Worm (Caenorhabditis elegans) whole organism, late embryonic: ENCODE measurements around the gene D2021.4.
"Not testable (repeated sequence)": the region's sequence is repeated elsewhere in the genome, so short reads cannot be mapped to it uniquely, and the experiment has no call there.

ENCODE experiments used
- ahr-1 ChIP-seq: sonication (generic microtip); optimal IDR thresholded peaks from 2 replicates; lab custom pipeline; 2016; ENCODE audit warnings: missing genetic modification characterization, missing compliant biosample characterization
- ceh-22 ChIP-seq: sonication (generic microtip); optimal IDR thresholded peaks from 2 replicates; lab custom pipeline; 2017; ENCODE audit warnings: missing biosample characterization, missing genetic modification characterization
- ceh-24 ChIP-seq: sonication (generic microtip); optimal IDR thresholded peaks from 2 replicates; lab custom pipeline; 2016; ENCODE audit warnings: mild to moderate bottlenecking, missing genetic modification characterization, missing compliant biosample characterization
- ceh-34 ChIP-seq: sonication (generic microtip); optimal IDR thresholded peaks from 2 replicates; lab custom pipeline; 2016; ENCODE audit warnings: mild to moderate bottlenecking, missing genetic modification characterization, missing compliant biosample characterization
- ceh-45 ChIP-seq: fragments of 200-800 bp; sonication (Bioruptor generic); IDR thresholded peaks from 2 replicates; pipeline ENCODE4 v1.3.6; 2022; ENCODE audit warnings: missing genetic modification reagents, missing genetic modification characterization, missing compliant biosample characterization
- ceh-48 ChIP-seq: sonication (generic microtip); optimal IDR thresholded peaks from 2 replicates; lab custom pipeline; 2016; ENCODE audit warnings: missing genetic modification characterization, inconsistent platforms, missing compliant biosample characterization
- ceh-6 ChIP-seq: fragments of 200-800 bp; sonication (Bioruptor generic); optimal IDR thresholded peaks from 2 replicates; lab custom pipeline; 2018; ENCODE audit warnings: mild to moderate bottlenecking, missing genetic modification characterization, missing compliant biosample characterization
- che-1 ChIP-seq: sonication (generic microtip); optimal IDR thresholded peaks from 2 replicates; lab custom pipeline; 2016; ENCODE audit warnings: mild to moderate bottlenecking, missing genetic modification characterization, missing compliant biosample characterization
- dmd-4 ChIP-seq: sonication (generic microtip); optimal IDR thresholded peaks from 2 replicates; lab custom pipeline; 2016; ENCODE audit warnings: borderline replicate concordance, missing genetic modification characterization, missing compliant biosample characterization
- elt-2 ChIP-seq: sonication (generic microtip); optimal IDR thresholded peaks from 2 replicates; lab custom pipeline; 2016; ENCODE audit warnings: missing genetic modification reagents, missing genetic modification characterization, missing compliant biosample characterization
- eyg-1 ChIP-seq: sonication (generic microtip); optimal IDR thresholded peaks from 2 replicates; lab custom pipeline; 2016; ENCODE audit warnings: missing genotype, missing genetic modification characterization, missing compliant biosample characterization
- fax-1 ChIP-seq: sonication (generic microtip); optimal IDR thresholded peaks from 2 replicates; lab custom pipeline; 2016; ENCODE audit warnings: missing genotype, missing genetic modification characterization, missing compliant biosample characterization
- fkh-10 ChIP-seq: fragments of 150-350 bp; optimal IDR thresholded peaks from 2 replicates; lab custom pipeline; 2014; ENCODE audit warnings: missing biosample characterization, missing genetic modification reagents, missing genetic modification characterization
- fkh-6 ChIP-seq: sonication (generic microtip); optimal IDR thresholded peaks from 2 replicates; lab custom pipeline; 2016; ENCODE audit warnings: missing genetic modification characterization, missing compliant biosample characterization
- hlh-13 ChIP-seq: fragments of 200-800 bp; sonication (Bioruptor generic); optimal IDR thresholded peaks from 2 replicates; lab custom pipeline; 2018; ENCODE audit warnings: mild to moderate bottlenecking, missing genetic modification characterization, missing compliant biosample characterization
- hlh-15 ChIP-seq: sonication (generic microtip); optimal IDR thresholded peaks from 2 replicates; lab custom pipeline; 2016; ENCODE audit warnings: missing genetic modification characterization, missing compliant biosample characterization
- lin-11 ChIP-seq: fragments of 200-800 bp; sonication (Bioruptor generic); optimal IDR thresholded peaks from 2 replicates; lab custom pipeline; 2018; ENCODE audit warnings: mild to moderate bottlenecking, missing genetic modification characterization, missing compliant biosample characterization
- madf-2 ChIP-seq: sonication (generic microtip); optimal IDR thresholded peaks from 2 replicates; lab custom pipeline; 2017; ENCODE audit warnings: missing genetic modification characterization, missing compliant biosample characterization
- mec-3 ChIP-seq: sonication (generic microtip); optimal IDR thresholded peaks from 2 replicates; lab custom pipeline; 2016; ENCODE audit warnings: borderline replicate concordance, missing genetic modification characterization, missing compliant biosample characterization
- nfya-1 ChIP-seq: sonication (generic microtip); optimal IDR thresholded peaks from 2 replicates; lab custom pipeline; 2017; ENCODE audit warnings: missing genetic modification characterization, mild to moderate bottlenecking, missing compliant biosample characterization, antibody characterized with exemption, moderate library complexity
- pag-3 ChIP-seq: sonication (generic microtip); optimal IDR thresholded peaks from 2 replicates; lab custom pipeline; 2016; ENCODE audit warnings: missing compliant biosample characterization, missing genetic modification characterization, borderline replicate concordance
- pat-9 ChIP-seq: fragments of 200-800 bp; sonication (Bioruptor generic); optimal IDR thresholded peaks from 2 replicates; lab custom pipeline; 2018; ENCODE audit warnings: mild to moderate bottlenecking, missing genetic modification characterization, moderate library complexity, missing compliant biosample characterization
- pax-1 ChIP-seq: fragments of 150-350 bp; optimal IDR thresholded peaks from 2 replicates; lab custom pipeline; 2014; ENCODE audit warnings: missing biosample characterization, missing genetic modification characterization
- pha-2 ChIP-seq: sonication (generic microtip); optimal IDR thresholded peaks from 2 replicates; lab custom pipeline; 2017; ENCODE audit warnings: mild to moderate bottlenecking, missing genetic modification characterization, missing compliant biosample characterization
- pha-4 ChIP-seq: fragments of 150-350 bp; optimal IDR thresholded peaks from 2 replicates; lab custom pipeline; 2018; ENCODE audit warnings: missing biosample characterization, missing genetic modification reagents, missing genetic modification characterization
- ref-2 ChIP-seq: sonication (generic microtip); optimal IDR thresholded peaks from 2 replicates; lab custom pipeline; 2016; ENCODE audit warnings: missing genetic modification characterization, missing compliant biosample characterization
- rnt-1 ChIP-seq: sonication (generic microtip); optimal IDR thresholded peaks from 2 replicates; lab custom pipeline; 2016; ENCODE audit warnings: missing genetic modification characterization, missing compliant biosample characterization
- sdc-2 ChIP-seq: sonication (generic microtip); optimal IDR thresholded peaks from 2 replicates; lab custom pipeline; 2016; ENCODE audit warnings: missing genotype, missing genetic modification characterization, missing compliant biosample characterization
- tbx-7 ChIP-seq: sonication (generic microtip); optimal IDR thresholded peaks from 2 replicates; lab custom pipeline; 2016; ENCODE audit warnings: missing genotype, missing genetic modification characterization, missing compliant biosample characterization
- ttx-3 ChIP-seq: sonication (generic microtip); optimal IDR thresholded peaks from 2 replicates; lab custom pipeline; 2016; ENCODE audit warnings: missing genetic modification reagents, missing genetic modification characterization, missing compliant biosample characterization
- unc-3 ChIP-seq, 2 experiments: fragments of 200-800 bp in 1 of 2; sonication (Bioruptor generic) in 1 of 2; sonication (generic microtip) in 1 of 2; conservative IDR thresholded peaks in 1 of 2; optimal IDR thresholded peaks in 1 of 2; 2 replicates each; pipeline versions ENCODE4 v1.3.6 to Lab custom; 2016 to 2022; ENCODE audit warnings: missing compliant biosample characterization in 2 of 2, missing genetic modification characterization in 2 of 2, missing genetic modification reagents in 1 of 2
- unc-86 ChIP-seq: sonication (generic microtip); optimal IDR thresholded peaks from 2 replicates; lab custom pipeline; 2016; ENCODE audit warnings: missing genetic modification characterization, missing compliant biosample characterization
- ztf-16 ChIP-seq: sonication (generic microtip); optimal IDR thresholded peaks from 2 replicates; lab custom pipeline; 2017; ENCODE audit warnings: missing genetic modification characterization, missing compliant biosample characterization

The D2021.4 gene

DNA sequence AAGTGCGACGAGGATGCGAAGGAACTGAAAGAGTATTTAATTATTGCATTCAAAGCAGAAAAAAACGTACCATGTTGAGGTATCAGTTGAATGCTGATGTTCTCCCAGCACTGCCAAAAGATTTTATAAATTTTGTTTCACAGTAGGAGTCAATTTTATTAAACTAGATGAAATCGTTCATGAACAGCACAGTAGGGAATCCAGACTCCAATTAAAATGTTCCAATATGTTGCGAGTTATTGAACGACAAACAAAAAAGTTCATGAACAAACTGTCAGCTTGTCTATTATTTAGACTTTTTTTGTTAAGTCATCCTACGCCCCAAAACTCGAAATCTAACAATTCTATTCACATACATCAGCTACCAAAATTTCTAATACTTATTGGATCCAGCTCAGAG, 13.9 kb downstream of the D2021.4 start, which contains the start of gene nspc-1:
Gene nspc-1, minus strand, starts transcription at position 101 of the 400 bp plus-strand sequence.
- TF ChIP-seq pha-2 (tag; lab: Kevin White, UChicago); hlh-15 (tag; lab: Kevin White, UChicago); ceh-34: not testable (repeated sequence)

DNA sequence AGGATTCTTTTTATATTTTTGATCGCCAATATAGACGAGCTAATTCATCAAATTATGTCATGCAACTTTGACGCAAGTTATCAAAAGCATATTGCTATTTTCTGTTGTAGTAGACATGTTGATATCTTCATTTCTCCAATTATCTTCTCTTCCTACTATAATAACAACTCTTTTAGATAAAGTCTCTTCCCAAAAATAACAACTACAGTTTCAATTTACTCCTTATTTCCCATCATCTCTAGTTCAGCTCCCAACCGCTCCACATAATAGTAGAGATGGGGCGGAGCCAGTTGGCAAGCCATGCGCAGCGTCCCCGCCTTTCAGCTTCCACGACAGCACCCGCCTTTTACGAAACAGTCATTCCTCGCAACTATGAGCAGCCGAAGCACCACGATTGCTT, 20.9 kb downstream of the D2021.4 start, which contains the start of gene flp-5:
Gene flp-5, plus strand, starts transcription at position 301 of the 400 bp plus-strand sequence.
- TF ChIP-seq fax-1 (no peak), unc-3 (GFP tag; conservative IDR thresholded peaks at IDR 0.05; lab: Robert Waterston, UW) (no peak), unc-3 (tag; optimal IDR thresholded peaks at IDR 0.05; lab: Kevin White, UChicago) (no peak), ahr-1 (tag; lab: Kevin White, UChicago) (no peak), ceh-34 (no peak), fkh-6 (tag; lab: Kevin White, UChicago) (no peak)

DNA sequence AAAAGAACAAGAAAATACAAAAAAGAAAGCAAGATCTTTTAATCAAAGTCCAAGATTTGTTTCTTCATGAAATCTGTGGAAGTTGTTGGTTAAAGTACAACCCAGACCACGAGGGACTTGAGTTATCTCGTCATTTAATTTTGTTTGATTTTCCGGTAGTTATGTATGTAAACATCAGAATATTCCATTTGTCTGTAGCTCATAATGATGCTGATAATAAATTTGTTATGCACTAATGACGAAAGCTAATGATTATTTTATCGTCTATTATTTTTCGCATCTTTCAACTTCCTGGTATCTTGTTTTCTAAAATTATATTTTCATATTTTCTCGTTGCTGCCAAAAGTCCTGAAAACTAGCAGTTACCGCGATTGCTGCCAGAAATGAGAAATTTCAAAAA, 25.9 kb downstream of the D2021.4 start:
- no peak for TF ChIP-seq nfya-1 (tag; lab: Kevin White, UChicago)
- no peak for TF ChIP-seq ttx-3 (tag; lab: Kevin White, UChicago)
- no peak for TF ChIP-seq dmd-4 (tag; lab: Kevin White, UChicago)
- no peak for TF ChIP-seq unc-86 (tag; lab: Kevin White, UChicago)
- TF ChIP-seq ceh-22 (tag; lab: Kevin White, UChicago): no peak
- TF ChIP-seq pha-4: no peak
- no peak for TF ChIP-seq ceh-45
- no peak for TF ChIP-seq ceh-24 (tag; lab: Kevin White, UChicago)

DNA sequence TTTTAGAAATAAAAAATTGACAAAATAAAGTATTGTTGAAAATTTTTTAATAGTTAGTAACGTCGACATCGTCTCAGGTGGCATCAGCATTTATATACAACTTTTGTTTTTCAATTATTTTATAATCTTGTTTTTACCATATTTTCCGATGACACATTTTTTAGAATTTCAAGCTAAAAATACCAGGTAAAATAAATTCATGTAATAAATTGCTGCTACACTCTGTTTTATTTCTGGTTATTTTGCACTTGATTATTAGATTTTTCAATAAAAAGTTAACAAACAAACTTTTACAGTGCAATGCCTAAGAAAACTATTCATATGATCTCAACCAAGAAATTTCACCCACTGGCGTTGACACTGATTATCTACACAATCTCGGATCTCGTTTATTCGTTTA, 27.3 kb downstream of the D2021.4 start, which contains the start of gene C03G5.14:
Gene C03G5.14, plus strand, starts transcription at position 301 of the 400 bp plus-strand sequence.
- TF ChIP-seq che-1 (tag; lab: Kevin White, UChicago) (no peak), ttx-3 (tag; lab: Kevin White, UChicago) (no peak), ahr-1 (tag; lab: Kevin White, UChicago) (no peak), pat-9 (tag; lab: Kevin White, UChicago) (no peak), tbx-7 (no peak), pag-3 (no peak), madf-2 (tag; lab: Kevin White, UChicago) (no peak), lin-11 (tag; lab: Kevin White, UChicago) (no peak), ztf-16 (tag; lab: Kevin White, UChicago) (no peak), pax-1 (no peak), fkh-6 (tag; lab: Kevin White, UChicago) (no peak), sdc-2 (tag; lab: Kevin White, UChicago) (no peak), ceh-45 (no peak), hlh-13 (no peak), elt-2 (tag; lab: Kevin White, UChicago) (no peak), ceh-6 (no peak), pha-2 (tag; lab: Kevin White, UChicago) (no peak), mec-3 (tag; lab: Kevin White, UChicago) (no peak), eyg-1 (tag; lab: Kevin White, UChicago) (no peak)

DNA sequence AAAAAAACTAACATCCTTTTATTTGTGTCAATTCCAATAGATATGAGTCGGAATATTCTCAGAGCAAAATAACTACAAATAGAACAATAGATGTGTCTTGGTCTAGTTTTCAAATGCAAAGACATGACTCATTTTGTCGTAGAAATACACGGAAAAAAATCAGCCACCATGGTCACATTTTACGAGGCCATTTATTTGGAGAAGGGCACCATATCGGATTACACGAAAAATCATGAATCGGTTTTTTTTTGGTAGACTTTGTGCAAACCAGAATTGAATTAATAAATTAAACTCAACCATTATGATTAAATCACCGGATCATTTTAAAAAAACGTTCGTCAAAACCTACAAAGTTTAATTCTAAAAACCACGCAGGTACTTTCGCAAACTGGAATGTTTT, 28.5 kb downstream of the D2021.4 start, which contains the start of gene H03E18.2:
Gene H03E18.2, minus strand, starts transcription at position 101 of the 400 bp plus-strand sequence.
- TF ChIP-seq ceh-48 (tag; lab: Kevin White, UChicago) (no peak), pag-3 (no peak), ref-2 (tag; lab: Kevin White, UChicago) (no peak), rnt-1 (tag; lab: Kevin White, UChicago) (no peak), fkh-10 (GFP tag; lab: Kevin White, UChicago) (no peak), nfya-1 (tag; lab: Kevin White, UChicago) (no peak), ttx-3 (tag; lab: Kevin White, UChicago) (no peak)
- TF ChIP-seq, all 69 proteins: peak for 0
